Worm (Caenorhabditis elegans) whole organism, midembryonic: ENCODE data around the gene srlf-27.

Experiments used
- T22C8.4 ChIP-seq: fragments of 200-800 bp; sonication (Bioruptor generic); IDR thresholded peaks from 2 replicates; pipeline ENCODE4 v1.3.6; 2022; ENCODE audit warnings: missing genetic modification characterization, missing compliant biosample characterization
- flt-1 ChIP-seq: fragments of 200-800 bp; sonication (Bioruptor generic); IDR thresholded peaks from 2 replicates; pipeline ENCODE4 v1.3.6; 2022; ENCODE audit warnings: missing genetic modification characterization, missing compliant biosample characterization
- med-1 ChIP-seq: sonication (generic microtip); optimal IDR thresholded peaks from 2 replicates; lab custom pipeline; 2017; ENCODE audit warnings: missing genetic modification characterization, mild to moderate bottlenecking, missing compliant biosample characterization, antibody characterized with exemption, missing genetic modification reagents; ENCODE audit not compliant: insufficient read depth

DNA sequence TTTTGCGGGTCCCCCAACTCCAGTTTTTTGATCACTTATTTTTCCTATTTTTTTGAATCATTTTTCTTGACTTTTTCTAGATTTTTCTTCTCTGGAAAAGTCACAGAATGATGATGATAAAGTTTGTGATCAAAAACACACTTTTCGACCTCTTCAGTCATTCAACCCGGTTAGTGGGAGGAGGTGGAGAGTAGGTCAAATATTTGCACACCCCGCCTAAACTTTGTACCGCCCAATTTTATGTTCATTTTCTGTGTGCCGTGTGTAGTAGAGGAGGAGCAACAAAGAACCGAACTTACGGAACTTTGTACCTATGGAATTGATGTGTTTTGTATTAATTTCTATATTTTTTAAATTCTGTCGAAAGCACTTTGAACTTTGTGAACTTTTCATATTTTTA is 20.0 kb upstream of the srlf-27 start:
- no peak for TF ChIP-seq med-1 (GFP tag; lab: Kevin White, UChicago)
- TF ChIP-seq T22C8.4, result no peak
- no peak for TF ChIP-seq flt-1 (GFP tag; lab: Robert Waterston, UW)
